Worm (Caenorhabditis elegans) whole organism, L4 larva: ENCODE measurements around the gene T09F5.1.

Experiments used
- F10B5.3 ChIP-seq: sonication (generic microtip); optimal IDR thresholded peaks from 2 replicates; lab custom pipeline; 2016; ENCODE audit warnings: mild to moderate bottlenecking, missing genetic modification characterization, missing compliant biosample characterization
- F44E2.7 ChIP-seq: fragments of 200-800 bp; sonication (Bioruptor generic); IDR thresholded peaks from 2 replicates; pipeline ENCODE4 v2.1.2; 2022; ENCODE audit warnings: missing genetic modification characterization, missing compliant biosample characterization
- R02D3.7 ChIP-seq: fragments of 150-350 bp; sonication (generic microtip); optimal IDR thresholded peaks from 3 replicates; lab custom pipeline; 2014; ENCODE audit warnings: missing biosample characterization, missing genetic modification characterization
- T26A8.4 ChIP-seq: fragments of 200-800 bp; sonication (Bioruptor generic); IDR thresholded peaks from 2 replicates; pipeline ENCODE4 v1.3.6; 2022; ENCODE audit warnings: missing genetic modification characterization, missing compliant biosample characterization
- Y105C5A.15 ChIP-seq: fragments of 200-800 bp; sonication (Bioruptor generic); IDR thresholded peaks from 2 replicates; pipeline ENCODE4 v1.3.6; 2022; ENCODE audit warnings: missing genetic modification characterization, missing compliant biosample characterization
- aly-2 ChIP-seq: sonication (generic microtip); optimal IDR thresholded peaks from 2 replicates; lab custom pipeline; 2018; ENCODE audit warnings: missing biosample characterization, missing genetic modification characterization
- arid-1 ChIP-seq: fragments of 200-800 bp; sonication (Bioruptor generic); conservative IDR thresholded peaks from 2 replicates; pipeline ENCODE4 v1.3.6; 2022; ENCODE audit warnings: missing genetic modification reagents, missing genetic modification characterization, missing compliant biosample characterization
- ceh-28 ChIP-seq: fragments of 150-350 bp; optimal IDR thresholded peaks from 2 replicates; lab custom pipeline; 2014; ENCODE audit warnings: missing biosample characterization, missing genetic modification reagents, missing genetic modification characterization
- ceh-44 ChIP-seq: fragments of 200-800 bp; sonication (Bioruptor generic); IDR thresholded peaks from 2 replicates; pipeline ENCODE4 v1.3.6; 2022; ENCODE audit warnings: missing genetic modification reagents, missing genetic modification characterization, missing compliant biosample characterization
- ceh-62 ChIP-seq: sonication (generic microtip); optimal IDR thresholded peaks from 2 replicates; lab custom pipeline; 2017; ENCODE audit warnings: missing biosample characterization, missing genetic modification characterization
- cey-2 ChIP-seq: sonication (generic microtip); optimal IDR thresholded peaks from 3 replicates; lab custom pipeline; 2017; ENCODE audit warnings: missing genetic modification characterization, mild to moderate bottlenecking, missing compliant biosample characterization, antibody characterized with exemption, borderline replicate concordance; ENCODE audit not compliant: insufficient read depth
- daf-16 ChIP-seq, 3 experiments: sonication (generic microtip); optimal IDR thresholded peaks; 2 replicates each; lab custom pipeline; 2016 to 2017; ENCODE audit warnings: missing genetic modification characterization in 3 of 3, missing genetic modification reagents in 3 of 3, mild to moderate bottlenecking in 2 of 3, missing compliant biosample characterization in 2 of 3, missing biosample characterization in 1 of 3, moderate library complexity in 1 of 3
- daf-19 ChIP-seq: fragments of 200-800 bp; sonication (Bioruptor generic); conservative IDR thresholded peaks from 2 replicates; pipeline ENCODE4 v1.3.6; 2022; ENCODE audit warnings: missing genetic modification characterization, missing compliant biosample characterization
- daf-8 ChIP-seq: fragments of 200-800 bp; sonication (Bioruptor generic); IDR thresholded peaks from 2 replicates; pipeline ENCODE4 v1.3.6; 2022; ENCODE audit warnings: missing genetic modification characterization, missing compliant biosample characterization
- dmd-9 ChIP-seq: fragments of 200-800 bp; sonication (Bioruptor generic); IDR thresholded peaks from 2 replicates; pipeline ENCODE4 v1.3.6; 2022; ENCODE audit warnings: missing genetic modification reagents, missing genetic modification characterization, missing compliant biosample characterization
- duxl-1 ChIP-seq: sonication (generic microtip); optimal IDR thresholded peaks from 2 replicates; lab custom pipeline; 2016; ENCODE audit warnings: mild to moderate bottlenecking, missing genetic modification characterization, moderate library complexity, missing compliant biosample characterization; ENCODE audit not compliant: poor library complexity
- dve-1 ChIP-seq: sonication (generic microtip); optimal IDR thresholded peaks from 2 replicates; lab custom pipeline; 2017; ENCODE audit warnings: antibody characterized with exemption, mild to moderate bottlenecking, missing genetic modification characterization, missing compliant biosample characterization; ENCODE audit not compliant: insufficient read depth
- fos-1 ChIP-seq: fragments of 150-350 bp; optimal IDR thresholded peaks from 2 replicates; lab custom pipeline; 2014; ENCODE audit warnings: missing biosample characterization, missing genetic modification characterization
- gei-8 ChIP-seq: fragments of 200-800 bp; sonication (Bioruptor generic); optimal IDR thresholded peaks from 2 replicates; lab custom pipeline; 2018; ENCODE audit warnings: mild to moderate bottlenecking, missing genetic modification characterization, missing compliant biosample characterization
- hlh-11 ChIP-seq: fragments of 200-800 bp; sonication (Bioruptor generic); optimal IDR thresholded peaks from 2 replicates; lab custom pipeline; 2018; ENCODE audit warnings: mild to moderate bottlenecking, missing genetic modification characterization, missing compliant biosample characterization
- hmg-1.1 ChIP-seq: fragments of 200-800 bp; sonication (Bioruptor generic); IDR thresholded peaks from 2 replicates; pipeline ENCODE4 v1.3.6; 2022; ENCODE audit warnings: missing genetic modification reagents, missing genetic modification characterization, missing compliant biosample characterization
- jun-1 ChIP-seq: fragments of 150-350 bp; optimal IDR thresholded peaks from 2 replicates; lab custom pipeline; 2014; ENCODE audit warnings: missing biosample characterization, missing genetic modification reagents, missing genetic modification characterization
- lim-7 ChIP-seq: fragments of 200-800 bp; sonication (Bioruptor generic); IDR thresholded peaks from 2 replicates; pipeline ENCODE4 v1.3.6; 2022; ENCODE audit warnings: missing genetic modification characterization, missing compliant biosample characterization
- lin-1 ChIP-seq: fragments of 200-800 bp; sonication (Bioruptor generic); IDR thresholded peaks from 2 replicates; pipeline ENCODE4 v1.3.6; 2022; ENCODE audit warnings: missing genetic modification reagents, missing genetic modification characterization, missing compliant biosample characterization
- lir-3 ChIP-seq: sonication (generic microtip); optimal IDR thresholded peaks from 2 replicates; lab custom pipeline; 2016; ENCODE audit warnings: mild to moderate bottlenecking, missing genetic modification characterization, missing compliant biosample characterization
- mxl-3 ChIP-seq: fragments of 200-800 bp; sonication (Bioruptor generic); optimal IDR thresholded peaks from 2 replicates; lab custom pipeline; 2018; ENCODE audit warnings: mild to moderate bottlenecking, missing genetic modification characterization, missing compliant biosample characterization
- nhr-10 ChIP-seq: fragments of 150-350 bp; optimal IDR thresholded peaks from 2 replicates; lab custom pipeline; 2014; ENCODE audit warnings: missing biosample characterization, missing genetic modification characterization
- nhr-11 ChIP-seq: fragments of 150-350 bp; optimal IDR thresholded peaks from 2 replicates; lab custom pipeline; 2014; ENCODE audit warnings: missing biosample characterization, missing genetic modification characterization
- nhr-25 ChIP-seq: sonication (generic microtip); optimal IDR thresholded peaks from 2 replicates; lab custom pipeline; 2017; ENCODE audit warnings: missing genetic modification characterization, mild to moderate bottlenecking, missing compliant biosample characterization, antibody characterized with exemption, moderate library complexity, borderline replicate concordance; ENCODE audit not compliant: insufficient read depth
- nhr-28 ChIP-seq: fragments of 150-350 bp; optimal IDR thresholded peaks from 2 replicates; lab custom pipeline; 2014; ENCODE audit warnings: missing biosample characterization, missing genetic modification characterization
- nhr-41 ChIP-seq: fragments of 200-800 bp; sonication (Bioruptor generic); IDR thresholded peaks from 2 replicates; pipeline ENCODE4 v1.3.6; 2022; ENCODE audit warnings: missing genetic modification reagents, missing genetic modification characterization, missing compliant biosample characterization
- nhr-48 ChIP-seq: sonication (generic microtip); optimal IDR thresholded peaks from 2 replicates; lab custom pipeline; 2016; ENCODE audit warnings: mild to moderate bottlenecking, missing genetic modification characterization, missing compliant biosample characterization
- nhr-6 ChIP-seq: fragments of 150-350 bp; optimal IDR thresholded peaks from 2 replicates; lab custom pipeline; 2014; ENCODE audit warnings: missing biosample characterization, missing genetic modification characterization
- nhr-76 ChIP-seq: fragments of 150-350 bp; optimal IDR thresholded peaks from 2 replicates; lab custom pipeline; 2014; ENCODE audit warnings: missing biosample characterization, missing genetic modification characterization
- pha-4 ChIP-seq, 2 experiments: fragments of 150-350 bp in 1 of 2; fragments of 200-800 bp in 1 of 2; sonication (Bioruptor generic) in 1 of 2; IDR thresholded peaks in 1 of 2; optimal IDR thresholded peaks in 1 of 2; 2 replicates each; pipeline versions ENCODE4 v1.3.6 to Lab custom; 2014 to 2022; ENCODE audit warnings: missing genetic modification characterization in 2 of 2, missing genetic modification reagents in 2 of 2, missing biosample characterization in 1 of 2, missing compliant biosample characterization in 1 of 2
- rbr-2 ChIP-seq: sonication (generic microtip); optimal IDR thresholded peaks from 2 replicates; lab custom pipeline; 2016; ENCODE audit warnings: missing genotype, missing genetic modification characterization, missing compliant biosample characterization
- saeg-2 ChIP-seq: fragments of 200-800 bp; sonication (Bioruptor generic); IDR thresholded peaks from 2 replicates; pipeline ENCODE4 v1.3.6; 2022; ENCODE audit warnings: missing genetic modification reagents, missing genetic modification characterization, missing compliant biosample characterization
- sdz-12 ChIP-seq: fragments of 200-800 bp; sonication (Bioruptor generic); optimal IDR thresholded peaks from 2 replicates; lab custom pipeline; 2018; ENCODE audit warnings: mild to moderate bottlenecking, missing genetic modification characterization, missing compliant biosample characterization
- skn-1 ChIP-seq: fragments of 150-350 bp; optimal IDR thresholded peaks from 2 replicates; lab custom pipeline; 2014; ENCODE audit warnings: missing biosample characterization, missing genetic modification characterization
- snpc-4 ChIP-seq: fragments of 150-350 bp; optimal IDR thresholded peaks from 2 replicates; lab custom pipeline; 2014; ENCODE audit warnings: missing biosample characterization, missing genetic modification characterization
- spr-3 ChIP-seq: fragments of 200-800 bp; sonication (Bioruptor generic); optimal IDR thresholded peaks from 2 replicates; lab custom pipeline; 2018; ENCODE audit warnings: mild to moderate bottlenecking, missing genetic modification characterization, missing compliant biosample characterization
- tra-1 ChIP-seq: fragments of 200-800 bp; sonication (Bioruptor generic); IDR thresholded peaks from 2 replicates; pipeline ENCODE4 v1.3.6; 2022; ENCODE audit warnings: missing genetic modification reagents, missing genetic modification characterization, missing compliant biosample characterization
- unc-39 ChIP-seq: sonication (generic microtip); optimal IDR thresholded peaks from 2 replicates; lab custom pipeline; 2017; ENCODE audit warnings: missing biosample characterization, missing genetic modification characterization
- unc-62 ChIP-seq, 3 experiments: fragments of 150-350 bp in 1 of 3; sonication (generic microtip); optimal IDR thresholded peaks in 2 of 3; peaks in 1 of 3; 1 replicate in 1 of 3; 2 replicates in 2 of 3; lab custom pipeline; 2014 to 2017; ENCODE audit warnings: missing biosample characterization in 3 of 3, missing genetic modification characterization in 3 of 3, missing genetic modification reagents in 3 of 3, missing genotype in 1 of 3
- vab-7 ChIP-seq: fragments of 200-800 bp; sonication (Bioruptor generic); IDR thresholded peaks from 2 replicates; pipeline ENCODE4 v1.3.6; 2022; ENCODE audit warnings: missing genetic modification reagents, missing genetic modification characterization, missing compliant biosample characterization
- zip-11 ChIP-seq: fragments of 200-800 bp; sonication (Bioruptor generic); IDR thresholded peaks from 2 replicates; pipeline ENCODE4 v1.3.6; 2022; ENCODE audit warnings: missing genetic modification characterization, missing compliant biosample characterization

Gene T09F5.1

DNA sequence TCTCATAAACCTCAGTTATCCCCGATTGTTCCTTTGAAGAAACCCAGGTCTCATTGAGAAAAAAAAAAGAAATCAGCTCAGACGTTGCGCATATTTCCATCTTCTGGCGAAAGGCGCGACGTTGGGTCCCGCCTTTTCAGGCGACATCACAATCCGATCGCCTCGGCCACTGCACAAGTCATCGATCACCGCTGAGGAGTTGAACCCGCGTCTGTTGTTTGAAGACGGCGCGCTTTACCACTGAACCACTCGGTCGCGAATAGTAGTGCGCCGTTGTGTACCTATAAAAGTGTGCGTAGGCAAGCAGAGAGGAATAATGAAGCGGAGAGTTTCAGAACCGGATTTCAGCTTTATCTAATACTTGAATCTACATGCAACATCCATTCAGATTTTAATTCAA is 42.0 kb downstream of the T09F5.1 start, which contains the start of gene Y75B12B.11 (continued):
- peak; percentile 55 for TF ChIP-seq nhr-11 (tag; lab: Kevin White, UChicago)
- TF ChIP-seq F10B5.3 (tag; lab: Kevin White, UChicago): peak; percentile 85
- TF ChIP-seq ceh-44: peak; percentile 95

DNA sequence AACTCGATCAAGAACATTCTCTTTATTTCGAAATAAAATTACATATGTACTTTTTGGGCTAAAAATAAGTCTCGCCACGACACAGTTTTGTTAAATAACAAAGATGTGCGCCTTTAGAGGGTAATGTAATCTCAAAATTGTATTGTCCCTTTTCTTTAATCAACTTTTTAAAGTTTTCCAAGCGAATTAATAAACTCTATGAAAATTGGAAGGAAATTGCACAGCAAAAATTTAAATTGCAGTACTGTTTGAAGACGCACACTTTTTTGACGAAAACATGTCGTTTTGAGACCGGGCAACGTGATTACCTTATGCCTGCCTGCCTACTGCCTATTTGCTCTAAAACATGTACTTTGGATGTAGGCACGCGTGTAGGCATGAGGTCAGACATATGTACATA is 43.1 kb downstream of the T09F5.1 start:
- TF ChIP-seq nhr-10 (tag; lab: Kevin White, UChicago) (no peak), unc-62 (GFP tag; optimal IDR thresholded peaks at IDR 0.05 in 1 of 2; lab: Kevin White, UChicago) (peak in 1 of 2 experiments; percentile 93), unc-62 (tag; optimal IDR thresholded peaks at IDR 0.05; lab: Kevin White, UChicago) (no peak), Y105C5A.15 (GFP tag; lab: Robert Waterston, UW) (no peak), dmd-9 (GFP tag; lab: Robert Waterston, UW) (no peak), duxl-1 (no peak)
- TF ChIP-seq, all 104 proteins: peak for 1

DNA sequence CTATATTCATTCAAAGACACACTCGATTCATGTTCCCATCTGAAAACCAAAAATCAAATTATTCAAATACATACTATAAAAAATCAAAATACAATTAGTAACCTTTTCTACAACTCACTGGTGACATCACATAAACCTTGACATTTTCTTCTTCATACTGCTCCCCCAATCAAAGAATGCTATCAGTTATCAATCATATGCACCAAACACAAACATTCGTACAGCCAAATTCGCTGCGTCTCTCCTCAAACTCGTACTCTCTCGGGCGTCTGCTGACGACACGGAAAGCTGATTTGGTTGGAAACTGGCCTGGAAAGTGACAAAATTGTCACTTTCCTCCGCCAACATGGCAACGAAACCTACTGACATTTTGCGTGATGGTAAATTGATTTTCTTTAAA is 43.5 kb downstream of the T09F5.1 start, which contains the start of gene plc-2:
TSS of gene plc-2 (plus strand) at position 196 of the 400 bp plus-strand sequence.
- TF ChIP-seq snpc-4 (tag; lab: Kevin White, UChicago): no peak
- TF ChIP-seq nhr-25 (tag; lab: Kevin White, UChicago): no peak
- TF ChIP-seq hmg-1.1 (GFP tag; lab: Robert Waterston, UW): no peak
- TF ChIP-seq lin-1 (GFP tag; lab: Robert Waterston, UW): no peak
- TF ChIP-seq daf-8 (GFP tag; lab: Robert Waterston, UW): no peak
- TF ChIP-seq pha-4 (GFP tag; IDR thresholded peaks at IDR 0.05; lab: Robert Waterston, UW): no peak
- peak; percentile 32 for TF ChIP-seq pha-4 (tag; optimal IDR thresholded peaks at IDR 0.05; lab: Kevin White, UChicago)
- TF ChIP-seq dve-1 (tag; lab: Kevin White, UChicago): peak; percentile 78
- no peak for TF ChIP-seq arid-1 (GFP tag; lab: Robert Waterston, UW)
- no peak for TF ChIP-seq sdz-12 (GFP tag; lab: Kevin White, UChicago)
- TF ChIP-seq ceh-44: no peak
- TF ChIP-seq ceh-28: no peak
- TF ChIP-seq vab-7 (GFP tag; lab: Robert Waterston, UW): no peak
- TF ChIP-seq ceh-62 (tag; lab: Kevin White, UChicago): no peak
- TF ChIP-seq skn-1: no peak
- TF ChIP-seq rbr-2 (tag; lab: Kevin White, UChicago): no peak
- no peak for TF ChIP-seq gei-8 (GFP tag; lab: Kevin White, UChicago)
- no peak for TF ChIP-seq unc-39 (tag; lab: Kevin White, UChicago)
- TF ChIP-seq nhr-48: no peak
- TF ChIP-seq cey-2: no peak
- peak; percentile 88 for TF ChIP-seq hlh-11 (tag; lab: Kevin White, UChicago)
- TF ChIP-seq lim-7 (GFP tag; lab: Robert Waterston, UW): no peak
- TF ChIP-seq saeg-2 (GFP tag; lab: Robert Waterston, UW): no peak
- TF ChIP-seq F44E2.7 (GFP tag; lab: Robert Waterston, UW): no peak
- no peak for TF ChIP-seq aly-2 (tag; lab: Kevin White, UChicago)
- no peak for TF ChIP-seq lir-3 (tag; lab: Kevin White, UChicago)
- TF ChIP-seq daf-16 (GFP tag; optimal IDR thresholded peaks at IDR 0.05; lab: Kevin White, UChicago): no peak
- peak; percentile 44 for TF ChIP-seq daf-16 (tag; optimal IDR thresholded peaks at IDR 0.05; lab: Kevin White, UChicago)
- no peak for TF ChIP-seq jun-1 (tag; lab: Kevin White, UChicago)
- no peak for TF ChIP-seq duxl-1
- no peak for TF ChIP-seq zip-11 (GFP tag; lab: Robert Waterston, UW)
- no peak for TF ChIP-seq R02D3.7 (tag; lab: Kevin White, UChicago)
- TF ChIP-seq spr-3 (GFP tag; lab: Kevin White, UChicago): no peak
- peak; percentile 24 for TF ChIP-seq mxl-3 (GFP tag; lab: Kevin White, UChicago)
- TF ChIP-seq nhr-41 (GFP tag; lab: Robert Waterston, UW): no peak
- peak in 1 of 2 experiments; percentile 13 for TF ChIP-seq unc-62 (GFP tag; optimal IDR thresholded peaks at IDR 0.05 in 1 of 2; lab: Kevin White, UChicago)
- no peak for TF ChIP-seq unc-62 (tag; optimal IDR thresholded peaks at IDR 0.05; lab: Kevin White, UChicago)
- no peak for TF ChIP-seq tra-1 (GFP tag; lab: Robert Waterston, UW)
- TF ChIP-seq nhr-6 (tag; lab: Kevin White, UChicago): peak; percentile 81
- TF ChIP-seq daf-19 (GFP tag; lab: Robert Waterston, UW): no peak
- no peak for TF ChIP-seq nhr-76 (tag; lab: Kevin White, UChicago)
- peak; percentile 82 for TF ChIP-seq nhr-28 (tag; lab: Kevin White, UChicago)
- no peak for TF ChIP-seq T26A8.4 (GFP tag; lab: Robert Waterston, UW)
- TF ChIP-seq fos-1: no peak
